Fruit fly (Drosophila melanogaster) whole organism, embryonic: ENCODE results near the gene RpL8.

Experiments used
- Atf3 ChIP-seq: fragments of 200-800 bp; sonication (Bioruptor generic); optimal IDR thresholded peaks from 3 replicates; lab custom pipeline; 2016; ENCODE audit warnings: missing biosample characterization, missing genetic modification characterization
- Awh ChIP-seq: fragments of 200-800 bp; sonication (Bioruptor generic); IDR thresholded peaks from 2 replicates; pipeline ENCODE4, ENCODE4 v1.3.6; 2022; ENCODE audit warnings: missing biosample characterization, missing genetic modification characterization
- B-H2 ChIP-seq: fragments of 200-800 bp; sonication (Bioruptor generic); optimal IDR thresholded peaks from 2 replicates; lab custom pipeline; 2018; ENCODE audit warnings: missing biosample characterization, mild to moderate bottlenecking, missing genetic modification characterization
- CG10565 ChIP-seq: fragments of 200-800 bp; sonication (Bioruptor generic); optimal IDR thresholded peaks from 3 replicates; lab custom pipeline; 2016; ENCODE audit warnings: missing biosample characterization, mild to moderate bottlenecking, missing genetic modification characterization
- CG12071 ChIP-seq: fragments of 200-800 bp; sonication (Bioruptor generic); optimal IDR thresholded peaks from 3 replicates; lab custom pipeline; 2018; ENCODE audit warnings: missing biosample characterization, mild to moderate bottlenecking, missing genetic modification characterization
- CG14050 ChIP-seq: fragments of 200-800 bp; sonication (Bioruptor generic); IDR thresholded peaks from 3 replicates; pipeline ENCODE4 v1.3.6; 2022; ENCODE audit warnings: missing biosample characterization, missing genetic modification characterization
- CG15479 ChIP-seq: fragments of 200-800 bp; sonication (Bioruptor generic); optimal IDR thresholded peaks from 3 replicates; lab custom pipeline; 2019; ENCODE audit warnings: missing biosample characterization, mild to moderate bottlenecking, missing genetic modification characterization, moderate library complexity
- CG15696 ChIP-seq: fragments of 200-800 bp; sonication (Bioruptor generic); optimal IDR thresholded peaks from 2 replicates; lab custom pipeline; 2019; ENCODE audit warnings: missing biosample characterization, mild to moderate bottlenecking, missing genetic modification characterization, moderate library complexity
- CG16813 ChIP-seq: fragments of 200-800 bp; sonication (Bioruptor generic); IDR thresholded peaks from 3 replicates; pipeline ENCODE4 v1.3.6; 2022; ENCODE audit warnings: missing biosample characterization, missing genetic modification characterization; ENCODE audit not compliant: partially characterized antibody
- CG17186 ChIP-seq: fragments of 200-800 bp; sonication (Bioruptor generic); optimal IDR thresholded peaks from 3 replicates; lab custom pipeline; 2017; ENCODE audit warnings: missing biosample characterization, missing genetic modification reagents, missing genetic modification characterization
- CG2120 ChIP-seq: fragments of 200-800 bp; sonication (Bioruptor generic); optimal IDR thresholded peaks from 3 replicates; lab custom pipeline; 2016; ENCODE audit warnings: missing biosample characterization, missing genetic modification characterization
- CG30431 ChIP-seq: fragments of 200-800 bp; sonication (Bioruptor generic); optimal IDR thresholded peaks from 2 replicates; lab custom pipeline; 2017; ENCODE audit warnings: missing biosample characterization, missing genetic modification characterization
- CG31224 ChIP-seq: fragments of 200-800 bp; sonication (Bioruptor generic); IDR thresholded peaks from 2 replicates; pipeline ENCODE4 v1.3.6; 2022; ENCODE audit warnings: missing biosample characterization, missing genetic modification characterization
- CG32772 ChIP-seq: fragments of 200-800 bp; sonication (Bioruptor generic); IDR thresholded peaks from 2 replicates; pipeline ENCODE4 v1.3.6; 2022; ENCODE audit warnings: missing biosample characterization, missing genetic modification characterization
- CG34224 ChIP-seq: fragments of 200-800 bp; sonication (Bioruptor generic); IDR thresholded peaks from 3 replicates; pipeline ENCODE4 v1.3.6; 2022; ENCODE audit warnings: missing biosample characterization, missing genetic modification characterization; ENCODE audit not compliant: partially characterized antibody
- CG4282 ChIP-seq: fragments of 200-800 bp; sonication (Bioruptor generic); optimal IDR thresholded peaks from 2 replicates; lab custom pipeline; 2016; ENCODE audit warnings: missing biosample characterization, missing genetic modification characterization
- CG7556 ChIP-seq: fragments of 200-800 bp; sonication (Bioruptor generic); optimal IDR thresholded peaks from 2 replicates; lab custom pipeline; 2017; ENCODE audit warnings: missing biosample characterization, mild to moderate bottlenecking, missing genetic modification characterization
- CG8281 ChIP-seq: fragments of 200-800 bp; sonication (Bioruptor generic); optimal IDR thresholded peaks from 2 replicates; lab custom pipeline; 2018; ENCODE audit warnings: missing biosample characterization, mild to moderate bottlenecking, missing genetic modification characterization, moderate library complexity
- CG8359 ChIP-seq: fragments of 200-800 bp; sonication (Bioruptor generic); optimal IDR thresholded peaks from 2 replicates; lab custom pipeline; 2017; ENCODE audit warnings: missing biosample characterization, mild to moderate bottlenecking, missing genetic modification characterization, borderline replicate concordance
- Chrac-16 ChIP-seq: fragments of 200-800 bp; sonication (Bioruptor generic); optimal IDR thresholded peaks from 3 replicates; lab custom pipeline; 2016; ENCODE audit warnings: missing biosample characterization, missing genetic modification characterization
- CoRest ChIP-seq: fragments of 200-800 bp; sonication (Bioruptor generic); optimal IDR thresholded peaks from 3 replicates; lab custom pipeline; 2018; ENCODE audit warnings: missing biosample characterization, mild to moderate bottlenecking, missing genetic modification characterization, moderate library complexity
- Drgx ChIP-seq: fragments of 200-800 bp; sonication (Bioruptor generic); IDR thresholded peaks from 2 replicates; pipeline ENCODE4 v1.3.6; 2022; ENCODE audit warnings: missing biosample characterization, missing genetic modification characterization
- Ets65A ChIP-seq: fragments of 200-800 bp; sonication (Bioruptor generic); peaks from one replicate; lab custom pipeline; 2016; ENCODE audit warnings: missing biosample characterization, missing genetic modification characterization
- Ets97D ChIP-seq: fragments of 200-800 bp; sonication (Bioruptor generic); optimal IDR thresholded peaks from 3 replicates; lab custom pipeline; 2016; ENCODE audit warnings: missing biosample characterization, missing genetic modification characterization
- HLHmδ ChIP-seq: fragments of 200-800 bp; sonication (Bioruptor generic); optimal IDR thresholded peaks from 2 replicates; lab custom pipeline; 2018; ENCODE audit warnings: missing biosample characterization, mild to moderate bottlenecking, missing genetic modification characterization, moderate library complexity
- Hmx ChIP-seq: fragments of 200-800 bp; sonication (Bioruptor generic); optimal IDR thresholded peaks from 2 replicates; lab custom pipeline; 2016; ENCODE audit warnings: missing biosample characterization, missing genetic modification characterization
- Lhr ChIP-seq: fragments of 200-800 bp; sonication (Bioruptor generic); optimal IDR thresholded peaks from 3 replicates; lab custom pipeline; 2017; ENCODE audit warnings: mild to moderate bottlenecking, missing biosample characterization, missing genetic modification reagents, missing genetic modification characterization
- Lim3 ChIP-seq: fragments of 200-800 bp; sonication (Bioruptor generic); IDR thresholded peaks from 2 replicates; pipeline ENCODE4 v1.3.6; 2022; ENCODE audit warnings: missing biosample characterization, missing genetic modification characterization
- Mrtf ChIP-seq: fragments of 200-800 bp; sonication (Bioruptor generic); IDR thresholded peaks from 3 replicates; pipeline ENCODE4 v1.3.6; 2022; ENCODE audit warnings: missing biosample characterization, missing genetic modification characterization
- Ptx1 ChIP-seq: fragments of 200-800 bp; sonication (Bioruptor generic); IDR thresholded peaks from 2 replicates; pipeline ENCODE4 v1.3.6; 2022; ENCODE audit warnings: missing biosample characterization, missing genetic modification characterization
- Sox102F ChIP-seq: fragments of 200-800 bp; sonication (Bioruptor generic); optimal IDR thresholded peaks from 2 replicates; lab custom pipeline; 2018; ENCODE audit warnings: missing biosample characterization, mild to moderate bottlenecking, missing genetic modification characterization, moderate library complexity
- ab ChIP-seq: fragments of 200-800 bp; sonication (Bioruptor generic); optimal IDR thresholded peaks from 2 replicates; lab custom pipeline; 2016; ENCODE audit warnings: missing biosample characterization, missing genetic modification characterization
- ac ChIP-seq: fragments of 200-800 bp; sonication (Bioruptor generic); optimal IDR thresholded peaks from 3 replicates; lab custom pipeline; 2017; ENCODE audit warnings: missing biosample characterization, mild to moderate bottlenecking, missing genetic modification characterization
- aop ChIP-seq: fragments of 200-800 bp; sonication (Bioruptor generic); IDR thresholded peaks from 2 replicates; pipeline ENCODE4 v1.3.6; 2022; ENCODE audit warnings: missing biosample characterization, missing genetic modification characterization
- cas ChIP-seq: fragments of 200-800 bp; sonication (Bioruptor generic); IDR thresholded peaks from 2 replicates; pipeline ENCODE4 v1.3.6; 2022; ENCODE audit warnings: missing biosample characterization, missing genetic modification characterization
- crol ChIP-seq: fragments of 200-800 bp; sonication (Bioruptor generic); IDR thresholded peaks from 2 replicates; pipeline ENCODE4 v1.3.6; 2022; ENCODE audit warnings: missing biosample characterization, missing genetic modification characterization
- cwo ChIP-seq: fragments of 200-800 bp; sonication (Bioruptor generic); optimal IDR thresholded peaks from 3 replicates; lab custom pipeline; 2017; ENCODE audit warnings: missing biosample characterization, missing genetic modification characterization, mild to moderate bottlenecking, moderate library complexity, missing genetic modification reagents
- esg ChIP-seq: fragments of 200-800 bp; sonication (Bioruptor generic); conservative IDR thresholded peaks from 2 replicates; pipeline ENCODE4 v1.3.6; 2022; ENCODE audit warnings: missing biosample characterization, missing genetic modification characterization
- fd3F ChIP-seq: fragments of 200-800 bp; sonication (Bioruptor generic); optimal IDR thresholded peaks from 2 replicates; lab custom pipeline; 2018; ENCODE audit warnings: missing biosample characterization, mild to moderate bottlenecking, missing genetic modification characterization, moderate library complexity
- gcm2 ChIP-seq: fragments of 200-800 bp; sonication (Bioruptor generic); optimal IDR thresholded peaks from 2 replicates; lab custom pipeline; 2016; ENCODE audit warnings: missing biosample characterization, missing genetic modification characterization
- her ChIP-seq: fragments of 200-800 bp; sonication (Bioruptor generic); optimal IDR thresholded peaks from 2 replicates; lab custom pipeline; 2016; ENCODE audit warnings: missing biosample characterization, missing genetic modification characterization
- hkb ChIP-seq, 2 experiments: fragments of 200-800 bp in 1 of 2; fragments of >200 bp in 1 of 2; sonication (Bioruptor generic) in 1 of 2; IDR thresholded peaks in 1 of 2; optimal IDR thresholded peaks in 1 of 2; 2 replicates each; pipeline versions ENCODE4 v1.3.6 to Lab custom; 2017 to 2022; ENCODE audit warnings: missing biosample characterization in 1 of 2, missing genetic modification characterization in 1 of 2
- lilli ChIP-seq: fragments of 200-800 bp; sonication (Bioruptor generic); optimal IDR thresholded peaks from 3 replicates; lab custom pipeline; 2016; ENCODE audit warnings: missing biosample characterization, missing genetic modification characterization
- maf-S ChIP-seq: fragments of 200-800 bp; sonication (Bioruptor generic); optimal IDR thresholded peaks from 2 replicates; lab custom pipeline; 2016; ENCODE audit warnings: missing biosample characterization, missing genetic modification characterization
- mld ChIP-seq: fragments of 200-800 bp; sonication (Bioruptor generic); IDR thresholded peaks from 3 replicates; pipeline ENCODE4 v1.3.6; 2022; ENCODE audit warnings: missing biosample characterization, missing genetic modification characterization; ENCODE audit not compliant: partially characterized antibody
- rib ChIP-seq: fragments of 200-800 bp; sonication (Bioruptor generic); IDR thresholded peaks from 2 replicates; pipeline ENCODE4 v1.3.6; 2022; ENCODE audit warnings: missing biosample characterization, missing genetic modification characterization
- run ChIP-seq: fragments of 200-800 bp; sonication (Bioruptor generic); optimal IDR thresholded peaks from 3 replicates; lab custom pipeline; 2018; ENCODE audit warnings: missing biosample characterization, mild to moderate bottlenecking, missing genetic modification characterization
- sens-2 ChIP-seq: fragments of 200-800 bp; sonication (Bioruptor generic); IDR thresholded peaks from 2 replicates; pipeline ENCODE4 v1.3.6; 2022; ENCODE audit warnings: missing biosample characterization, missing genetic modification characterization
- sr ChIP-seq: fragments of 200-800 bp; sonication (Bioruptor generic); IDR thresholded peaks from 3 replicates; pipeline ENCODE4 v1.3.6; 2022; ENCODE audit warnings: missing biosample characterization, missing genetic modification characterization
- tio ChIP-seq: fragments of 200-800 bp; sonication (Bioruptor generic); optimal IDR thresholded peaks from 2 replicates; lab custom pipeline; 2017; ENCODE audit warnings: missing biosample characterization, missing genetic modification characterization, inconsistent platforms
- toy ChIP-seq: fragments of 200-800 bp; sonication (Bioruptor generic); IDR thresholded peaks from 2 replicates; pipeline ENCODE4 v1.3.6; 2022; ENCODE audit warnings: missing biosample characterization, missing genetic modification characterization
- vvl ChIP-seq: fragments of 200-800 bp; sonication (Bioruptor generic); IDR thresholded peaks from 2 replicates; pipeline ENCODE4 v1.3.6; 2022; ENCODE audit warnings: missing biosample characterization, missing genetic modification characterization

RpL8 gene

dm6 chr3L:2581857-2582256 lies 5.4 kb upstream of the RpL8 start (continued):
- TF ChIP-seq CG15696 (tag; lab: Kevin White, UChicago) (no peak), CG14050 (GFP tag; lab: Robert Waterston, UW) (0 out of 3 replicates have a peak, but pooled peaks have one; percentile 24), ac (GFP tag; lab: Kevin White, UChicago) (no peak), CG10565 (GFP tag; lab: Kevin White, UChicago) (no peak), CG2120 (GFP tag; lab: Kevin White, UChicago) (peak; percentile 39), HLHmδ (GFP tag; lab: Kevin White, UChicago) (no peak), hkb (optimal IDR thresholded peaks at IDR 0.05; lab: Kevin White, UChicago) (no peak), hkb (GFP tag; IDR thresholded peaks at IDR 0.05; lab: Robert Waterston, UW) (peak; percentile 14; the same call in 1 of the 2 replicates), CG12071 (GFP tag; lab: Kevin White, UChicago) (no peak), CG31224 (0 out of 2 replicates have a peak, but pooled peaks have one; percentile 13), CG16813 (GFP tag; lab: Robert Waterston, UW) (no peak), Ptx1 (GFP tag; lab: Robert Waterston, UW) (peak; percentile 79), B-H2 (GFP tag; lab: Kevin White, UChicago) (no peak), mld (no peak), Atf3 (GFP tag; lab: Kevin White, UChicago) (no peak), maf-S (GFP tag; lab: Kevin White, UChicago) (no peak), aop (no peak), Mrtf (GFP tag; lab: Robert Waterston, UW) (no peak), tio (GFP tag; lab: Kevin White, UChicago) (no peak), Ets97D (GFP tag; lab: Kevin White, UChicago) (no peak), CG4282 (GFP tag; lab: Kevin White, UChicago) (no peak), Ets65A (no peak), Lhr (GFP tag; lab: Kevin White, UChicago) (no peak), cas (GFP tag; lab: Robert Waterston, UW) (no peak), lilli (no peak), run (tag; lab: Kevin White, UChicago) (no peak), CG17186 (GFP tag; lab: Kevin White, UChicago) (no peak), ab (GFP tag; lab: Kevin White, UChicago) (no peak), rib (GFP tag; lab: Robert Waterston, UW) (no peak), CG8281 (tag; lab: Kevin White, UChicago) (no peak), toy (no peak), CG30431 (GFP tag; lab: Kevin White, UChicago) (no peak), Hmx (GFP tag; lab: Kevin White, UChicago) (no peak), cwo (GFP tag; lab: Kevin White, UChicago) (no peak)
- TF ChIP-seq, all 482 proteins: peak for 62

- peak; percentile 4 for TF ChIP-seq Sox102F
- TF ChIP-seq CoRest (tag; lab: Kevin White, UChicago): no peak
- 0 out of 2 replicates have a peak, but pooled peaks have one; percentile 4 for TF ChIP-seq CG32772 (GFP tag; lab: Robert Waterston, UW)
- 0 out of 2 replicates have a peak, but pooled peaks have one; percentile 4 for TF ChIP-seq sens-2 (GFP tag; lab: Robert Waterston, UW)
- no peak for TF ChIP-seq fd3F (GFP tag; lab: Kevin White, UChicago)
- peak; percentile 92 for TF ChIP-seq Ets65A
- TF ChIP-seq Awh (GFP tag; lab: Robert Waterston, UW): peak; percentile 41; the same call in 1 of the 2 replicates
- peak; percentile 49 for TF ChIP-seq vvl (GFP tag; lab: Robert Waterston, UW)
- TF ChIP-seq gcm2: no peak
- TF ChIP-seq sr (GFP tag; lab: Robert Waterston, UW): 0 out of 3 replicates have a peak, but pooled peaks have one; percentile 17
- no peak for TF ChIP-seq esg (GFP tag; lab: Robert Waterston, UW)
- TF ChIP-seq Drgx: peak; percentile 89
- TF ChIP-seq her (GFP tag; lab: Kevin White, UChicago): no peak
- peak; percentile 56; the same call in 1 of the 2 replicates for TF ChIP-seq crol (GFP tag; lab: Robert Waterston, UW)
- TF ChIP-seq CG34224 (GFP tag; lab: Robert Waterston, UW): no peak
- TF ChIP-seq CG7556 (GFP tag; lab: Kevin White, UChicago): no peak
- TF ChIP-seq CG8359: peak; percentile 8
- TF ChIP-seq CG15479 (GFP tag; lab: Kevin White, UChicago): no peak
- no peak for TF ChIP-seq Chrac-16 (GFP tag; lab: Kevin White, UChicago)
- no peak for TF ChIP-seq Lim3 (GFP tag; lab: Robert Waterston, UW)
Measured at dm6 chr3L:2582290-2582689, 5.0 kb upstream of the RpL8 start.
